Worm (Caenorhabditis elegans) whole organism, mixed stage, embryonic: ENCODE results near the gene tmed-4.
"Not testable (repeated sequence)": the region's sequence is repeated elsewhere in the genome, so short reads cannot be mapped to it uniquely, and the experiment has no call there.

Source experiments
- bed-3 ChIP-seq: fragments of 200-800 bp; sonication (Bioruptor generic); optimal IDR thresholded peaks from 3 replicates; lab custom pipeline; 2018; ENCODE audit warnings: mild to moderate bottlenecking, missing genetic modification characterization, moderate library complexity, missing compliant biosample characterization
- blmp-1 ChIP-seq: fragments of 150-350 bp; optimal IDR thresholded peaks from 2 replicates; lab custom pipeline; 2014; ENCODE audit warnings: missing biosample characterization, missing genetic modification characterization
- ceh-39 ChIP-seq: fragments of 150-350 bp; optimal IDR thresholded peaks from 2 replicates; lab custom pipeline; 2014; ENCODE audit warnings: missing biosample characterization, missing genetic modification characterization
- ceh-83 ChIP-seq: fragments of 200-800 bp; sonication (Bioruptor generic); optimal IDR thresholded peaks from 2 replicates; lab custom pipeline; 2018; ENCODE audit warnings: mild to moderate bottlenecking, missing genetic modification characterization, missing compliant biosample characterization
- ces-1 ChIP-seq: fragments of 150-350 bp; optimal IDR thresholded peaks from 2 replicates; lab custom pipeline; 2014; ENCODE audit warnings: missing biosample characterization, missing genetic modification reagents, missing genetic modification characterization
- cnd-1 ChIP-seq: fragments of 200-800 bp; sonication (Bioruptor generic); optimal IDR thresholded peaks from 2 replicates; lab custom pipeline; 2018; ENCODE audit warnings: mild to moderate bottlenecking, missing genetic modification characterization, missing compliant biosample characterization
- drap-1 ChIP-seq: fragments of 200-800 bp; sonication (Bioruptor generic); optimal IDR thresholded peaks from 3 replicates; lab custom pipeline; 2018; ENCODE audit warnings: mild to moderate bottlenecking, missing genetic modification characterization, missing compliant biosample characterization
- elt-1 ChIP-seq: sonication (generic microtip); optimal IDR thresholded peaks from 2 replicates; lab custom pipeline; 2017; ENCODE audit warnings: missing genetic modification characterization, mild to moderate bottlenecking, missing compliant biosample characterization, antibody characterized with exemption, moderate library complexity, borderline replicate concordance; ENCODE audit not compliant: insufficient read depth
- elt-3 ChIP-seq: fragments of 150-350 bp; optimal IDR thresholded peaks from 2 replicates; lab custom pipeline; 2014; ENCODE audit warnings: missing biosample characterization, missing genetic modification characterization
- flh-1 ChIP-seq: fragments of 200-800 bp; sonication (Bioruptor generic); optimal IDR thresholded peaks from 2 replicates; lab custom pipeline; 2018; ENCODE audit warnings: mild to moderate bottlenecking, missing genetic modification characterization, moderate library complexity, missing compliant biosample characterization
- ham-2 ChIP-seq: fragments of 200-800 bp; sonication (Bioruptor generic); optimal IDR thresholded peaks from 2 replicates; lab custom pipeline; 2018; ENCODE audit warnings: mild to moderate bottlenecking, missing genetic modification characterization, missing compliant biosample characterization
- hlh-1 ChIP-seq: fragments of 150-350 bp; optimal IDR thresholded peaks from 2 replicates; lab custom pipeline; 2014; ENCODE audit warnings: missing biosample characterization, missing genetic modification reagents, missing genetic modification characterization
- lin-13 ChIP-seq: fragments of 150-350 bp; optimal IDR thresholded peaks from 2 replicates; lab custom pipeline; 2014; ENCODE audit warnings: missing biosample characterization, missing genetic modification characterization
- lsy-2 ChIP-seq: fragments of 150-350 bp; optimal IDR thresholded peaks from 2 replicates; lab custom pipeline; 2014; ENCODE audit warnings: missing biosample characterization, missing genetic modification characterization
- mab-5 ChIP-seq: fragments of 150-350 bp; optimal IDR thresholded peaks from 2 replicates; lab custom pipeline; 2014; ENCODE audit warnings: missing biosample characterization, missing genetic modification characterization
- mep-1 ChIP-seq: fragments of 150-350 bp; optimal IDR thresholded peaks from 2 replicates; lab custom pipeline; 2017; ENCODE audit warnings: missing biosample characterization, missing genetic modification reagents, missing genetic modification characterization, inconsistent platforms
- nhr-12 ChIP-seq: fragments of 150-350 bp; optimal IDR thresholded peaks from 2 replicates; lab custom pipeline; 2014; ENCODE audit warnings: missing biosample characterization, missing genetic modification characterization
- nhr-76 ChIP-seq: sonication (generic microtip); optimal IDR thresholded peaks from 2 replicates; lab custom pipeline; 2017; ENCODE audit warnings: missing biosample characterization, missing genetic modification characterization
- sem-2 ChIP-seq: fragments of 200-800 bp; sonication (Bioruptor generic); optimal IDR thresholded peaks from 2 replicates; lab custom pipeline; 2018; ENCODE audit warnings: mild to moderate bottlenecking, missing genetic modification characterization, missing compliant biosample characterization
- snpc-4 ChIP-seq: fragments of 150-350 bp; optimal IDR thresholded peaks from 2 replicates; lab custom pipeline; 2014; ENCODE audit warnings: missing biosample characterization, missing genetic modification characterization
- sptf-1 ChIP-seq: sonication (generic microtip); optimal IDR thresholded peaks from 2 replicates; lab custom pipeline; 2017; ENCODE audit warnings: mild to moderate bottlenecking, missing genetic modification characterization, moderate library complexity, missing compliant biosample characterization
- tbx-8 ChIP-seq: fragments of 200-800 bp; sonication (Bioruptor generic); optimal IDR thresholded peaks from 2 replicates; lab custom pipeline; 2018; ENCODE audit warnings: mild to moderate bottlenecking, missing genetic modification characterization, moderate library complexity, missing compliant biosample characterization
- unc-120 ChIP-seq: sonication (generic microtip); optimal IDR thresholded peaks from 2 replicates; lab custom pipeline; 2017; ENCODE audit warnings: missing genetic modification characterization, missing compliant biosample characterization; ENCODE audit not compliant: poor library complexity, severe bottlenecking
- unc-39 ChIP-seq: fragments of 150-350 bp; optimal IDR thresholded peaks from 2 replicates; lab custom pipeline; 2014; ENCODE audit warnings: missing biosample characterization, missing genetic modification characterization
- unc-62 ChIP-seq: fragments of 150-350 bp; optimal IDR thresholded peaks from 2 replicates; lab custom pipeline; 2014; ENCODE audit warnings: missing biosample characterization, missing genetic modification reagents, missing genetic modification characterization
- zip-8 ChIP-seq: fragments of 150-350 bp; optimal IDR thresholded peaks from 2 replicates; lab custom pipeline; 2014; ENCODE audit warnings: missing biosample characterization, missing genetic modification characterization
- ztf-11 ChIP-seq: fragments of 150-350 bp; optimal IDR thresholded peaks from 2 replicates; lab custom pipeline; 2014; ENCODE audit warnings: missing biosample characterization, missing genetic modification characterization

tmed-4 gene

ce11 chrV:19965626-19966025 is 16.7 kb upstream of the tmed-4 start, which contains the start of gene srh-171:
Gene srh-171 (plus strand): TSS chrV:19965700.
- TF ChIP-seq sem-2 (no peak), ceh-83 (peak; percentile 19), sptf-1 (tag; lab: Kevin White, UChicago) (no peak), ceh-39 (no peak), drap-1 (peak; percentile 20)

ce11 chrV:19961971-19962370 is 13.1 kb upstream of the tmed-4 start:
- peak; percentile 44 for TF ChIP-seq ces-1 (GFP tag; lab: Kevin White, UChicago)
- TF ChIP-seq cnd-1 (tag; lab: Kevin White, UChicago): no peak
- TF ChIP-seq, all 35 proteins: peak for 1

- TF ChIP-seq unc-120 (tag; lab: Kevin White, UChicago): no peak
- no peak for TF ChIP-seq unc-39 (tag; lab: Kevin White, UChicago)
- no peak for TF ChIP-seq zip-8 (tag; lab: Kevin White, UChicago)
- no peak for TF ChIP-seq elt-3 (tag; lab: Kevin White, UChicago)
- TF ChIP-seq ceh-83: no peak
- no peak for TF ChIP-seq ham-2 (GFP tag; lab: Kevin White, UChicago)
- TF ChIP-seq ztf-11 (tag; lab: Kevin White, UChicago): no peak
- no peak for TF ChIP-seq sptf-1 (tag; lab: Kevin White, UChicago)
- no peak for TF ChIP-seq unc-62
- TF ChIP-seq hlh-1 (tag; lab: Kevin White, UChicago): no peak
- TF ChIP-seq nhr-76: no peak
- TF ChIP-seq blmp-1: no peak
- TF ChIP-seq nhr-12: no peak
- TF ChIP-seq bed-3 (GFP tag; lab: Kevin White, UChicago): no peak
- TF ChIP-seq tbx-8 (GFP tag; lab: Kevin White, UChicago): no peak
Observed at ce11 chrV:19958744-19959143, 9.9 kb upstream of the tmed-4 start, which contains the start of gene srh-172. Gene srh-172 (plus strand): TSS chrV:19959044.

- TF ChIP-seq hlh-1 (tag; lab: Kevin White, UChicago): no peak
- no peak for TF ChIP-seq sem-2
- no peak for TF ChIP-seq unc-120 (tag; lab: Kevin White, UChicago)
- TF ChIP-seq ces-1 (GFP tag; lab: Kevin White, UChicago): peak; percentile 0
- TF ChIP-seq unc-62: no peak
- TF ChIP-seq ham-2 (GFP tag; lab: Kevin White, UChicago): no peak
Observed at ce11 chrV:19955171-19955570, 6.3 kb upstream of the tmed-4 start, which contains the start of gene abhd-3.1. Gene abhd-3.1 (plus strand): TSS chrV:19955488.

- TF ChIP-seq sptf-1 (tag; lab: Kevin White, UChicago) (no peak), flh-1 (GFP tag; lab: Kevin White, UChicago) (no peak), ces-1 (GFP tag; lab: Kevin White, UChicago) (no peak), mab-5 (tag; lab: Kevin White, UChicago) (no peak), snpc-4 (tag; lab: Kevin White, UChicago) (no peak), mep-1 (tag; lab: Kevin White, UChicago) (no peak), elt-1 (no peak), sem-2 (no peak), lin-13 (tag; lab: Kevin White, UChicago) (no peak), nhr-12 (no peak), lsy-2 (tag; lab: Kevin White, UChicago) (no peak), tbx-8 (GFP tag; lab: Kevin White, UChicago) (no peak), drap-1 (no peak), nhr-76 (no peak), unc-120 (tag; lab: Kevin White, UChicago) (no peak), unc-39 (tag; lab: Kevin White, UChicago) (no peak), hlh-1 (tag; lab: Kevin White, UChicago) (no peak), blmp-1 (no peak)
- TF ChIP-seq, all 35 proteins: peak for 0
Observed at ce11 chrV:19954491-19954890, 5.6 kb upstream of the tmed-4 start.

ce11 chrV:19949721-19950120 is 828 bp upstream of the tmed-4 start, which contains the start of gene Y60A3A.8:
Gene Y60A3A.8 (plus strand): TSS chrV:19949978.
- not testable (repeated sequence) for TF ChIP-seq unc-39 (tag; lab: Kevin White, UChicago); ceh-83; unc-62

ce11 chrV:19946529-19946928 is 2.4 kb downstream of the tmed-4 start, which contains the start of gene dhs-24:
Gene dhs-24 (minus strand): TSS chrV:19946629.
- TF ChIP-seq sptf-1 (tag; lab: Kevin White, UChicago): no peak
- no peak for TF ChIP-seq hlh-1 (tag; lab: Kevin White, UChicago)
- TF ChIP-seq, all 35 proteins: peak for 0
